Worm (Caenorhabditis elegans) whole organism, L3 larva: ENCODE results near the gene F45G2.7.

Experiments used
- fkh-10 ChIP-seq: sonication (generic microtip); optimal IDR thresholded peaks from 2 replicates; lab custom pipeline; 2017; ENCODE audit warnings: missing biosample characterization, missing genetic modification reagents, missing genetic modification characterization
- nhr-11 ChIP-seq: fragments of 150-350 bp; optimal IDR thresholded peaks from 2 replicates; lab custom pipeline; 2014; ENCODE audit warnings: missing biosample characterization, missing genetic modification characterization
- ztf-4 ChIP-seq: fragments of 150-350 bp; optimal IDR thresholded peaks from 2 replicates; lab custom pipeline; 2014; ENCODE audit warnings: missing biosample characterization, missing genetic modification characterization

- no peak for TF ChIP-seq nhr-11 (tag; lab: Kevin White, UChicago)
- TF ChIP-seq fkh-10 = no peak
- TF ChIP-seq ztf-4 (tag; lab: Kevin White, UChicago) = no peak
Observed at ce11 chrIII:13423414-13423813, 10.9 kb downstream of the F45G2.7 start, which contains the start of gene exo-1.
